Fruit fly (Drosophila melanogaster) whole organism, embryonic: Measurements from ENCODE around the gene CG14017.

Experiments
- Adf1 ChIP-seq: fragments of 200-800 bp; sonication (Bioruptor generic); IDR thresholded peaks from 2 replicates; pipeline ENCODE4 v1.3.6; 2022; ENCODE audit warnings: missing biosample characterization, missing genetic modification characterization
- Bgb ChIP-seq: fragments of 200-800 bp; sonication (Bioruptor generic); IDR thresholded peaks from 2 replicates; pipeline ENCODE4 v1.3.6; 2022; ENCODE audit warnings: missing biosample characterization, missing genetic modification characterization; ENCODE audit not compliant: partially characterized antibody
- CG10147 ChIP-seq: fragments of 200-800 bp; sonication (Bioruptor generic); optimal IDR thresholded peaks from 2 replicates; lab custom pipeline; 2019; ENCODE audit warnings: missing biosample characterization, mild to moderate bottlenecking, missing genetic modification characterization, moderate library complexity
- CG14441 ChIP-seq: fragments of 200-800 bp; sonication (Bioruptor generic); IDR thresholded peaks from 2 replicates; pipeline ENCODE4 v1.3.6; 2022; ENCODE audit warnings: missing biosample characterization, missing genetic modification characterization
- CG14710 ChIP-seq: fragments of 200-800 bp; sonication (Bioruptor generic); optimal IDR thresholded peaks from 3 replicates; lab custom pipeline; 2019; ENCODE audit warnings: missing biosample characterization, mild to moderate bottlenecking, missing genetic modification characterization, moderate library complexity
- CG14860 ChIP-seq: fragments of 200-800 bp; sonication (Bioruptor generic); IDR thresholded peaks from 3 replicates; pipeline ENCODE4 v1.3.6; 2022; ENCODE audit warnings: missing biosample characterization, missing genetic modification characterization; ENCODE audit not compliant: partially characterized antibody
- CG15514 ChIP-seq: fragments of 200-800 bp; sonication (Bioruptor generic); optimal IDR thresholded peaks from 3 replicates; lab custom pipeline; 2017; ENCODE audit warnings: missing biosample characterization, missing genetic modification characterization, mild to moderate bottlenecking, moderate library complexity, missing genetic modification reagents
- CG2129 ChIP-seq: fragments of 200-800 bp; sonication (Bioruptor generic); IDR thresholded peaks from 2 replicates; pipeline ENCODE4 v1.3.6; 2022; ENCODE audit warnings: missing biosample characterization, missing genetic modification characterization; ENCODE audit not compliant: partially characterized antibody
- CG2712 ChIP-seq: fragments of 200-800 bp; optimal IDR thresholded peaks from 3 replicates; lab custom pipeline; 2019; ENCODE audit warnings: missing biosample characterization, mild to moderate bottlenecking, missing genetic modification characterization, moderate library complexity
- CG32532 ChIP-seq: fragments of 200-800 bp; sonication (Bioruptor generic); IDR thresholded peaks from 2 replicates; pipeline ENCODE4 v1.3.6; 2022; ENCODE audit warnings: missing biosample characterization, missing genetic modification characterization
- CG4282 ChIP-seq: fragments of 200-800 bp; sonication (Bioruptor generic); optimal IDR thresholded peaks from 2 replicates; lab custom pipeline; 2016; ENCODE audit warnings: missing biosample characterization, missing genetic modification characterization
- CG4424 ChIP-seq: fragments of 200-800 bp; sonication (Bioruptor generic); optimal IDR thresholded peaks from 3 replicates; lab custom pipeline; 2016; ENCODE audit warnings: missing biosample characterization, missing genetic modification characterization
- CG6791 ChIP-seq: fragments of 200-800 bp; sonication (Bioruptor generic); IDR thresholded peaks from 3 replicates; pipeline ENCODE4 v1.3.6; 2022; ENCODE audit warnings: missing biosample characterization, missing genetic modification characterization; ENCODE audit not compliant: partially characterized antibody
- CG7963 ChIP-seq: fragments of 200-800 bp; sonication (Bioruptor generic); IDR thresholded peaks from 3 replicates; pipeline ENCODE4 v1.3.6; 2022; ENCODE audit warnings: missing biosample characterization, missing genetic modification characterization; ENCODE audit not compliant: partially characterized antibody
- CG8924 ChIP-seq: fragments of 200-800 bp; optimal IDR thresholded peaks from 3 replicates; lab custom pipeline; 2019; ENCODE audit warnings: missing biosample characterization, mild to moderate bottlenecking, missing genetic modification characterization, moderate library complexity
- CG9215 ChIP-seq: fragments of 200-800 bp; sonication (Bioruptor generic); IDR thresholded peaks from 2 replicates; pipeline ENCODE4 v1.3.6; 2022; ENCODE audit warnings: missing biosample characterization, missing genetic modification characterization
- CG9932 ChIP-seq: fragments of 200-800 bp; sonication (Bioruptor generic); IDR thresholded peaks from 2 replicates; pipeline ENCODE4 v1.3.6; 2022; ENCODE audit warnings: missing biosample characterization, missing genetic modification characterization
- Doc3 ChIP-seq: fragments of 200-800 bp; sonication (Bioruptor generic); IDR thresholded peaks from 3 replicates; pipeline ENCODE4 v1.3.6; 2022; ENCODE audit warnings: missing biosample characterization, missing genetic modification characterization; ENCODE audit not compliant: partially characterized antibody
- Dp ChIP-seq: fragments of 200-800 bp; sonication (Bioruptor generic); optimal IDR thresholded peaks from 2 replicates; lab custom pipeline; 2018; ENCODE audit warnings: missing biosample characterization, mild to moderate bottlenecking, missing genetic modification characterization, moderate library complexity
- Fer3 ChIP-seq: fragments of 200-800 bp; sonication (Bioruptor generic); optimal IDR thresholded peaks from 2 replicates; lab custom pipeline; 2018; ENCODE audit warnings: missing biosample characterization, mild to moderate bottlenecking, missing genetic modification characterization, moderate library complexity
- Mad ChIP-seq: fragments of 200-800 bp; sonication (Bioruptor generic); optimal IDR thresholded peaks from 2 replicates; lab custom pipeline; 2016; ENCODE audit warnings: missing biosample characterization, missing genetic modification characterization
- Myb ChIP-seq: fragments of 200-800 bp; sonication (Bioruptor generic); optimal IDR thresholded peaks from 2 replicates; lab custom pipeline; 2016; ENCODE audit warnings: missing biosample characterization, missing genetic modification characterization
- NC2β ChIP-seq: fragments of 200-800 bp; sonication (Bioruptor generic); optimal IDR thresholded peaks from 2 replicates; lab custom pipeline; 2016; ENCODE audit warnings: missing biosample characterization, missing genetic modification characterization
- Opbp ChIP-seq: fragments of 200-800 bp; sonication (Bioruptor generic); IDR thresholded peaks from 3 replicates; pipeline ENCODE4 v1.3.6; 2022; ENCODE audit warnings: missing biosample characterization, missing genetic modification characterization; ENCODE audit not compliant: partially characterized antibody
- Pdp1 ChIP-seq, 2 experiments: fragments of 200-800 bp; sonication (Bioruptor generic); optimal IDR thresholded peaks; 3 replicates each; lab custom pipeline; 2016; ENCODE audit warnings: missing biosample characterization in 2 of 2, missing genetic modification characterization in 2 of 2, mild to moderate bottlenecking in 1 of 2, moderate library complexity in 1 of 2
- Ptx1 ChIP-seq: fragments of 200-800 bp; sonication (Bioruptor generic); IDR thresholded peaks from 2 replicates; pipeline ENCODE4 v1.3.6; 2022; ENCODE audit warnings: missing biosample characterization, missing genetic modification characterization
- Rfx ChIP-seq: fragments of 200-800 bp; sonication (Bioruptor generic); IDR thresholded peaks from 2 replicates; pipeline ENCODE4 v1.3.6; 2022; ENCODE audit warnings: missing biosample characterization, missing genetic modification characterization
- Sry-δ ChIP-seq: fragments of 200-800 bp; sonication (Bioruptor generic); optimal IDR thresholded peaks from 2 replicates; lab custom pipeline; 2016; ENCODE audit warnings: missing biosample characterization, missing genetic modification characterization
- Stat92E ChIP-seq, 3 experiments: fragments of >200 bp in 2 of 3; fragments of 200-800 bp in 1 of 3; sonication (Bioruptor generic) in 1 of 3; optimal IDR thresholded peaks; 2 replicates each; lab custom pipeline; 2017 to 2019; ENCODE audit warnings: missing biosample characterization in 3 of 3, missing genetic modification characterization in 3 of 3, mild to moderate bottlenecking in 1 of 3, moderate library complexity in 1 of 3
- ato ChIP-seq: fragments of 200-800 bp; sonication (Bioruptor generic); IDR thresholded peaks from 2 replicates; pipeline ENCODE4 v1.3.6; 2022; ENCODE audit warnings: missing biosample characterization, missing genetic modification characterization; ENCODE audit not compliant: partially characterized antibody
- bbx ChIP-seq: fragments of 200-800 bp; sonication (Bioruptor generic); IDR thresholded peaks from 2 replicates; pipeline ENCODE4 v1.3.6; 2022; ENCODE audit warnings: missing biosample characterization, missing genetic modification characterization; ENCODE audit not compliant: partially characterized antibody
- ci ChIP-seq: fragments of 200-800 bp; sonication (Bioruptor generic); IDR thresholded peaks from 3 replicates; pipeline ENCODE4 v1.3.6; 2022; ENCODE audit warnings: missing biosample characterization, missing genetic modification characterization
- ewg ChIP-seq: fragments of 200-800 bp; sonication (Bioruptor generic); optimal IDR thresholded peaks from 3 replicates; lab custom pipeline; 2017; ENCODE audit warnings: mild to moderate bottlenecking, missing biosample characterization, missing genetic modification reagents, missing genetic modification characterization
- fd102C ChIP-seq: fragments of 200-800 bp; sonication (Bioruptor generic); optimal IDR thresholded peaks from 2 replicates; lab custom pipeline; 2018; ENCODE audit warnings: missing biosample characterization, mild to moderate bottlenecking, missing genetic modification characterization, moderate library complexity
- gfzf ChIP-seq: fragments of 200-800 bp; sonication (Bioruptor generic); optimal IDR thresholded peaks from 2 replicates; lab custom pipeline; 2016; ENCODE audit warnings: missing biosample characterization, mild to moderate bottlenecking, missing genetic modification characterization, moderate library complexity
- ken ChIP-seq: fragments of 200-800 bp; sonication (Bioruptor generic); IDR thresholded peaks from 3 replicates; pipeline ENCODE4 v1.3.6; 2022; ENCODE audit warnings: missing biosample characterization, missing genetic modification characterization
- pita ChIP-seq: fragments of 200-800 bp; sonication (Bioruptor generic); optimal IDR thresholded peaks from 2 replicates; lab custom pipeline; 2017; ENCODE audit warnings: missing biosample characterization, mild to moderate bottlenecking, missing genetic modification characterization
- pzg ChIP-seq: fragments of 200-800 bp; sonication (Bioruptor generic); optimal IDR thresholded peaks from 3 replicates; lab custom pipeline; 2018; ENCODE audit warnings: missing biosample characterization, mild to moderate bottlenecking, missing genetic modification characterization, moderate library complexity
- sens ChIP-seq: fragments of 200-800 bp; sonication (Bioruptor generic); peaks from one replicate; lab custom pipeline; 2016; ENCODE audit warnings: missing biosample characterization, missing genetic modification characterization
- sima ChIP-seq: fragments of 200-800 bp; sonication (Bioruptor generic); optimal IDR thresholded peaks from 2 replicates; lab custom pipeline; 2016; ENCODE audit warnings: missing biosample characterization, missing genetic modification characterization
- sna ChIP-seq: fragments of 200-800 bp; sonication (Bioruptor generic); IDR thresholded peaks from 2 replicates; pipeline ENCODE4 v1.3.6; 2022; ENCODE audit warnings: missing biosample characterization, missing genetic modification characterization; ENCODE audit not compliant: partially characterized antibody
- so ChIP-seq: fragments of 200-800 bp; sonication (Bioruptor generic); IDR thresholded peaks from 3 replicates; pipeline ENCODE4 v1.3.6; 2022; ENCODE audit warnings: missing biosample characterization, missing genetic modification characterization
- tna ChIP-seq: fragments of 200-800 bp; sonication (Bioruptor generic); IDR thresholded peaks from 2 replicates; pipeline ENCODE4 v1.3.6; 2022; ENCODE audit warnings: missing biosample characterization, missing genetic modification characterization; ENCODE audit not compliant: partially characterized antibody
- tup ChIP-seq: fragments of 200-800 bp; sonication (Bioruptor generic); optimal IDR thresholded peaks from 2 replicates; lab custom pipeline; 2016; ENCODE audit warnings: missing biosample characterization, mild to moderate bottlenecking, missing genetic modification characterization, moderate library complexity
- unc-4 ChIP-seq: fragments of 200-800 bp; sonication (Bioruptor generic); IDR thresholded peaks from 2 replicates; pipeline ENCODE4 v1.3.6; 2022; ENCODE audit warnings: missing biosample characterization, missing genetic modification characterization; ENCODE audit not compliant: partially characterized antibody
- zen ChIP-seq: fragments of 200-800 bp; sonication (Bioruptor generic); optimal IDR thresholded peaks from 3 replicates; lab custom pipeline; 2018; ENCODE audit warnings: missing biosample characterization, mild to moderate bottlenecking, missing genetic modification characterization, moderate library complexity
- zen2 ChIP-seq: fragments of 200-800 bp; sonication (Bioruptor generic); IDR thresholded peaks from 3 replicates; pipeline ENCODE4 v1.3.6; 2022; ENCODE audit warnings: missing biosample characterization, missing genetic modification characterization; ENCODE audit not compliant: partially characterized antibody

The CG14017 gene

DNA sequence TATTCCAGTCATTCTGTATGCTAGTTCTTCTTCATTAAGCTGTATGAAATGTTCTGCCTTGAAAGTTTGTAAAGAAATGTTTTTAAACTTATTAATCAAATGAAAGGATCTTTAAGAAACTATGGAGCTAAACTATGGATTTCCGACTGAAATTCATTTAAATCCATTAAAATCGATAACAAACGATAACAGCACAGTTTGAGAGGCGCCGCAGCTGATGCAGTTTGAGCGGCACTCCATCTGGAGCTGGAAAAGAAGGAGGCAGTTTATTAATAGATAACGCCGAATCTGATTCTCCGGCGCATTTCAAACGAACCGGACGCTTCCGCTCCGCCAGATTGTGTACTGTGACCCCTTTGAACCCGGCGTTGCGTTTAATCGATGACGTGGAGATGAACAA lies 25.8 kb upstream of the CG14017 start, which contains the start of gene CG31915 (continued):
- TF ChIP-seq bbx (GFP tag; lab: Robert Waterston, UW), result peak; percentile 83
- no peak for TF ChIP-seq CG4424 (GFP tag; lab: Kevin White, UChicago)
- no peak for TF ChIP-seq ken (GFP tag; lab: Robert Waterston, UW)
- TF ChIP-seq pita (GFP tag; lab: Kevin White, UChicago), result no peak
- peak; percentile 83 for TF ChIP-seq Bgb
- TF ChIP-seq CG14710 (tag; lab: Kevin White, UChicago), result peak; percentile 88
- no peak for TF ChIP-seq ci (GFP tag; lab: Robert Waterston, UW)
- TF ChIP-seq so (GFP tag; lab: Robert Waterston, UW), result no peak
- no peak for TF ChIP-seq Mad (GFP tag; lab: Kevin White, UChicago)
- TF ChIP-seq Fer3, result no peak
- TF ChIP-seq fd102C (GFP tag; lab: Kevin White, UChicago), result no peak
- no peak for TF ChIP-seq NC2β (GFP tag; lab: Kevin White, UChicago)
- no peak for TF ChIP-seq CG2712 (tag; lab: Kevin White, UChicago)
- TF ChIP-seq ewg, result no peak
- TF ChIP-seq Stat92E (GFP tag; optimal IDR thresholded peaks at IDR 0.05; lab: Kevin White, UChicago), result no peak
- TF ChIP-seq sima, result no peak
- TF ChIP-seq CG8924, result no peak
- no peak for TF ChIP-seq zen
- TF ChIP-seq CG4282 (GFP tag; lab: Kevin White, UChicago), result no peak
- TF ChIP-seq tup (GFP tag; lab: Kevin White, UChicago), result no peak

DNA sequence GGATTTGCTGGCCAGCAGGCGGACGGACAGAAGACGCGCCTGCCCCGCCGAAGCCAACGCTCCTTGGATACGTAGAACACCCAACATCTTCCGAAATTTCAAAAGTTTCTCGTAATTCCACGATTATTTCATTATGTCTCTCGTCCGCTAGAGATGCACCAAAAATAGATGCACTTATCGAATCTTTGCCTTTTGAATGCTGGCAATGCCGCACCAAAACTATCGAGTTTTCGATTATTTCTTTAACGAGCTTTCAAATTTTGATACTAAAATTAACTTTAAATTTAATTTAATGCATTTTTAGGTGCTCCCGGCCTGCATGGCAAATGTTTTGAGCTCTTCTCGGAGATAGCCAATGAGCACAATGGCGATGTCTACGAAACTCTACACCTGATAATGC lies 21.6 kb upstream of the CG14017 start, which contains the start of gene Coq6:
TSS of gene Coq6 (minus strand) at position 163 of the 400 bp plus-strand sequence.
- TF ChIP-seq ato (GFP tag; lab: Robert Waterston, UW), result 0 out of 2 replicates have a peak, but pooled peaks have one; percentile 32
- no peak for TF ChIP-seq CG14441 (GFP tag; lab: Robert Waterston, UW)
- peak; percentile 78 for TF ChIP-seq Sry-δ (GFP tag; lab: Kevin White, UChicago)
- peak; percentile 56 for TF ChIP-seq Dp
- TF ChIP-seq Bgb, result peak; percentile 47; the same call in 1 of the 2 replicates
- TF ChIP-seq CG6791 (GFP tag; lab: Robert Waterston, UW), result peak; percentile 75
- 0 out of 2 replicates have a peak, but pooled peaks have one; percentile 30 for TF ChIP-seq tna (GFP tag; lab: Robert Waterston, UW)
- TF ChIP-seq CG7963 (GFP tag; lab: Robert Waterston, UW), result peak; percentile 49; the same call in 1 of the 3 replicates
- peak; percentile 42; the same call in 1 of the 2 replicates for TF ChIP-seq CG32532
- 0 out of 2 replicates have a peak, but pooled peaks have one; percentile 16 for TF ChIP-seq Ptx1 (GFP tag; lab: Robert Waterston, UW)
- no peak for TF ChIP-seq tup (GFP tag; lab: Kevin White, UChicago)
- TF ChIP-seq CG2129 (GFP tag; lab: Robert Waterston, UW), result 0 out of 2 replicates have a peak, but pooled peaks have one; percentile 18
- peak; percentile 85 for TF ChIP-seq Myb (GFP tag; lab: Kevin White, UChicago)
- peak; percentile 39; the same call in 1 of the 2 replicates for TF ChIP-seq bbx (GFP tag; lab: Robert Waterston, UW)
- TF ChIP-seq sna (GFP tag; lab: Robert Waterston, UW), result peak; percentile 63
- peak; percentile 22; the same call in 1 of the 2 replicates for TF ChIP-seq Rfx (GFP tag; lab: Robert Waterston, UW)
- TF ChIP-seq Pdp1 (GFP tag; optimal IDR thresholded peaks at IDR 0.05; lab: Kevin White, UChicago), result peak in 1 of 2 experiments; percentile 58
- TF ChIP-seq CG9932 (GFP tag; lab: Robert Waterston, UW), result peak; percentile 15; the same call in 1 of the 2 replicates
- TF ChIP-seq Adf1 (GFP tag; lab: Robert Waterston, UW), result no peak
- TF ChIP-seq Opbp (GFP tag; lab: Robert Waterston, UW), result peak; percentile 53; the same call in 2 of the 3 replicates
- peak; percentile 68; the same call in 2 of the 3 replicates for TF ChIP-seq zen2 (GFP tag; lab: Robert Waterston, UW)
- TF ChIP-seq unc-4, result peak; percentile 68
- TF ChIP-seq CG15514 (GFP tag; lab: Kevin White, UChicago), result peak; percentile 25
- TF ChIP-seq CG9215, result peak; percentile 96
- TF ChIP-seq CG10147 (GFP tag; lab: Kevin White, UChicago), result no peak
- peak; percentile 36 for TF ChIP-seq pzg
- peak; percentile 65 for TF ChIP-seq Doc3 (GFP tag; lab: Robert Waterston, UW)
- peak; percentile 0 for TF ChIP-seq gfzf (GFP tag; lab: Kevin White, UChicago)
- TF ChIP-seq sens (GFP tag; lab: Kevin White, UChicago), result peak; percentile 76
- peak; percentile 50; the same call in 2 of the 3 replicates for TF ChIP-seq CG14860 (GFP tag; lab: Robert Waterston, UW)
